Fruit fly (Drosophila melanogaster) whole organism, adult: Measurements from ENCODE around the gene mRpS26.

Source experiments
- CG11617 ChIP-seq: fragments of 200-800 bp; sonication (Bioruptor generic); optimal IDR thresholded peaks from 2 replicates; lab custom pipeline; 2017; ENCODE audit warnings: mild to moderate bottlenecking, missing biosample characterization, missing genetic modification reagents, missing genetic modification characterization
- CG12768 ChIP-seq: fragments of 200-800 bp; sonication (Bioruptor generic); optimal IDR thresholded peaks from 2 replicates; lab custom pipeline; 2017; ENCODE audit warnings: missing biosample characterization, missing genetic modification characterization, mild to moderate bottlenecking, moderate library complexity, missing genetic modification reagents
- CG33017 ChIP-seq: fragments of 200-800 bp; sonication (Bioruptor generic); optimal IDR thresholded peaks from 2 replicates; lab custom pipeline; 2018; ENCODE audit warnings: missing biosample characterization, mild to moderate bottlenecking, missing genetic modification characterization, moderate library complexity
- CG7101 ChIP-seq: fragments of 200-800 bp; sonication (Bioruptor generic); optimal IDR thresholded peaks from 2 replicates; lab custom pipeline; 2018; ENCODE audit warnings: missing biosample characterization, mild to moderate bottlenecking, missing genetic modification characterization, moderate library complexity
- Clk ChIP-seq: fragments of 200-800 bp; sonication (Bioruptor generic); optimal IDR thresholded peaks from 2 replicates; lab custom pipeline; 2017; ENCODE audit warnings: missing biosample characterization, missing genetic modification characterization
- Crg-1 ChIP-seq: fragments of 200-800 bp; sonication (Bioruptor generic); optimal IDR thresholded peaks from 2 replicates; lab custom pipeline; 2016; ENCODE audit warnings: missing biosample characterization, missing genetic modification characterization
- Hr96 ChIP-seq: fragments of 200-800 bp; sonication (Bioruptor generic); optimal IDR thresholded peaks from 2 replicates; lab custom pipeline; 2016; ENCODE audit warnings: missing biosample characterization, missing genetic modification characterization
- bab1 ChIP-seq: fragments of 200-800 bp; sonication (Bioruptor generic); optimal IDR thresholded peaks from 3 replicates; lab custom pipeline; 2019; ENCODE audit warnings: missing biosample characterization, mild to moderate bottlenecking, missing genetic modification characterization, moderate library complexity
- cic ChIP-seq: fragments of 200-800 bp; sonication (Bioruptor generic); optimal IDR thresholded peaks from 2 replicates; lab custom pipeline; 2017; ENCODE audit warnings: missing biosample characterization, mild to moderate bottlenecking, missing genetic modification characterization, moderate library complexity
- cnc ChIP-seq, 2 experiments: fragments of >200 bp; optimal IDR thresholded peaks; 2 replicates each; lab custom pipeline; 2017
- pad ChIP-seq: fragments of 200-800 bp; sonication (Bioruptor generic); optimal IDR thresholded peaks from 3 replicates; lab custom pipeline; 2017; ENCODE audit warnings: missing biosample characterization, missing genetic modification characterization, mild to moderate bottlenecking, moderate library complexity, missing genetic modification reagents
- toe ChIP-seq: fragments of 200-800 bp; sonication (Bioruptor generic); optimal IDR thresholded peaks from 2 replicates; lab custom pipeline; 2016; ENCODE audit warnings: missing biosample characterization, missing genetic modification characterization

DNA sequence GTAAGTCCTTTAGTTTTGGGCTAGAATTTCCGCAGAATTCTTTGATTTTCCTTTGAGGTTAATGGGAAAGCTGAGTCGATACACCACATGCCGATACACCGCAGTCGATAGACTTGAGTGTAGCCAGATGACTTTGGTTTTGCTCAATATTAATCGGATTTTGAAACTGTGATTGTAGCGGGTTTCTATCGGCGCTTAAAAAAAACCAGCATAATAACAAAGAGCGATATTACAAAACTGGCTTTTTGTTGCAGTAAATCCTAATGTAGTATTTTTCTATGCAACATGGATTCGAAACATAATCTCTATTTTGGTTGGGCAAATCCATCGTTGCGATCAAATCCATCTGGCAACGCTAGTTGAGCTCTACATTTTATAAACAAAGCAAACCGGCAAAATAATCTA lies 3.1 kb downstream of the mRpS26 start, which contains the start of the genes Polr3D and mus304:
- TF ChIP-seq cnc (optimal IDR thresholded peaks at IDR 0.05; lab: Kevin White, UChicago) = no peak
- TF ChIP-seq Crg-1 (GFP tag; lab: Kevin White, UChicago) = peak; percentile 40
- no peak for TF ChIP-seq CG12768 (GFP tag; lab: Kevin White, UChicago)
- TF ChIP-seq CG11617 (GFP tag; lab: Kevin White, UChicago) = peak; percentile 7
- TF ChIP-seq cic = no peak
- no peak for TF ChIP-seq Clk (GFP tag; lab: Kevin White, UChicago)
- no peak for TF ChIP-seq CG33017 (tag; lab: Kevin White, UChicago)
- TF ChIP-seq Hr96 (GFP tag; lab: Kevin White, UChicago) = no peak
- peak; percentile 76 for TF ChIP-seq toe (GFP tag; lab: Kevin White, UChicago)
- TF ChIP-seq bab1 (GFP tag; lab: Kevin White, UChicago) = peak; percentile 29
- peak; percentile 21 for TF ChIP-seq CG7101
- TF ChIP-seq pad = no peak
